Fruit fly (Drosophila melanogaster): Measurements from ENCODE around the gene pns.

The pns gene

DNA sequence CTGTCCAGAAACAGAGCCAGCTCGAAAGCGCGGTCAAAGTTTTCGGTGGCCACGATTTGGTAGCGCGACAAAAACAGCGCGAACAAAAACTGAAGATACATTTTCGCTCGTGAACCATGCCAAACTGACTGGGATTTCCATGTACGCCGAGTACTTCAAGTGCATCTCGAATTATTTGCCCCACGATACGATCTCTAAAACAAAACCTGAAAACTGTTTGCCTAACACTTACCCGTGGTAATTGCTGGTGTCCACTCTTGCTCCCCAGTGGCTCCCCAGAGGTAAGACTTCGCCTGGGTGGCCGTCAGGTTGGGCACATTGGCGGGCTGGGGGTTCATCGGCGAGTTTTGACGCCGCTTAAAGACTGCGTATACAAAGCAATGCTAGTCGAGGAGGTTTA lies 5.8 kb upstream of the pns start, which contains the start of gene Ir62a:
TSS of gene Ir62a (minus strand) at position 101 of the 400 bp plus-strand sequence.
- TF ChIP-seq h (optimal IDR thresholded peaks at IDR 0.05) = no peak
- no peak for TF ChIP-seq insv (optimal IDR thresholded peaks at IDR 0.05)
- TF ChIP-seq psq (optimal IDR thresholded peaks at IDR 0.05) = no peak
- TF ChIP-seq Sin3A (optimal IDR thresholded peaks at IDR 0.05) = no peak
- TF ChIP-seq ttk (optimal IDR thresholded peaks at IDR 0.05) = no peak
- no peak for TF ChIP-seq Myc (optimal IDR thresholded peaks at IDR 0.05)

DNA sequence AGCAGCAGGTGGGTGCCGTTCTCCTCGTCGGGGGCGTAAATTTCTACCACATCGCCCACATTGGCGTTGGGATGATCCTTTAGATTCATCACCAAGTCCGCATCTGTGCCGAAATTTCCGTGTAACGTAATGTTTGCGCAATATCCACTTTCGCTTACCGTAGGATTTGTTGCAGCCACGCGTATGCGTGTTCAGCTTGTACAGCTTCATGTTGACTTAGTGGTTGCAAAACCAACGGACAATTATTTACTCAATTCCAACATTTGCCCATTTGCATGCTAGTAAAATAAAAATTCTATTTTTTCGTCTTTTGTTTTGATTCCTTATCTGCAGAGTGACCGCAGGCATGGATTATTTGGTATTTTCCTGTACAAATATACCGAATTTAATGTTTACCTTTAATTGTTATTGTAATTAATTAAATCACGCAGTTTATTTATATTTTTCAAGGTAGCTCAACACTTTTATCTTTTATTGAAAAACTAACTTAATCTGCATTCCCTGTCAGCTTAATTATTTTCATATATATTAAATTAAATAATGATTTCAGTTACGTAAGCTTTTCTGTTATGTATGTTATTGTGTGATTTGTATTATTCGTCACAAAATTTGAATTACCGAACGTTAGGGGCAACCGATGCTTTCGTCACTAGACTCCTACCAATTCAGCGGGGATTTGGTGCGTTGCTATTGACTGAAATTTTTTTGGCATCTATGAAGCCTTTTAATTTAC lies 3.1 kb upstream of the pns start, which contains the start of gene Iml1:
TSS of gene Iml1 (minus strand) at position 336 of the 733 bp plus-strand sequence.
- no peak for TF ChIP-seq ttk (optimal IDR thresholded peaks at IDR 0.05)
- TF ChIP-seq h (optimal IDR thresholded peaks at IDR 0.05) = no peak
- peak; percentile 76 for TF ChIP-seq psq (optimal IDR thresholded peaks at IDR 0.05)
- TF ChIP-seq Sin3A (optimal IDR thresholded peaks at IDR 0.05) = no peak

DNA sequence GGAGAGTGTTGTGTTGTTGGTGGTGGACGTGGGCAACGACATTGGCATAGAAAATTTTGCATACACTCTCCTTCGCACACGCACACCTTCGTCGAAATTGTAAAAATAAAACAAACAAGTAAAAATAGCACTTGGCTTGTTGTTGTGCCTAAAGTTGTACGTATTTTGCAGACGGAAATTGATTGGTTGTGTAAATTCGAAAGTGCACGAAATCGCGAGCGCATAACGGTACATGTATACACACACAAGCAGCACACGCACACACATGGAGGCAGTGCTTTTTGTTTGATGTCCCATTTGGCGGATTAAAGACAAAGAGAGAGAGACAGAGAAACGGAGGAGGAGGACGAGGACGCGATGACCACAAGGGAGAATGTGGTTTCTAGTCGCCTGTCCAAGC lies 416 bp downstream of the pns start:
- no peak for TF ChIP-seq ttk (optimal IDR thresholded peaks at IDR 0.05)

DNA sequence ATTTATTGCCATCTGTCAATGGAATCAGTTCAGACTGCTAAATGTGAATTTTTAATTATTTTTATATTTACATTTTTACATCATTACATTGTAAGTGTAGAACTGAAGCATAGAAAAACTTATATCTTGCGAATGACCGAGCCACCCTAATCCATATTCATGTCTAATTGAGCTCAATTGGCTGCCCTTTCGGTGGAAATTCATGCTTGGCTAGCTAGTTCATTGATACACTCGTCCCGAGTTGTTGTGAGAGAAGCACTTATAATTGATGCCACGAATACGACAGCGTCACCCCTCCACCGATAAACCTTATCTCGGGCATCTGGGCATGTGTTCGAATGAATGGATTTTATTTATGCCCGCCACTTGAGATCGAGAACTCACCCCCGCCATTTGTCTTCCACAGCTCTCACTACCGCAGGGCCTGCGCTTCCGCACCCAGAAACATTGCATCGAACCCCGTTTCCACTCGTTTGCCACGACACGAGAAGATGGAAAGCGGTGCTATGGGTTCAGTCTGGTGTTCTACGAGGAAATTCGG lies 1.4 kb downstream of the pns start:
- TF ChIP-seq Sin3A (optimal IDR thresholded peaks at IDR 0.05) (no peak), insv (optimal IDR thresholded peaks at IDR 0.05) (no peak), ttk (optimal IDR thresholded peaks at IDR 0.05) (no peak), Myc (optimal IDR thresholded peaks at IDR 0.05) (no peak), h (optimal IDR thresholded peaks at IDR 0.05) (no peak), psq (optimal IDR thresholded peaks at IDR 0.05) (no peak)

DNA sequence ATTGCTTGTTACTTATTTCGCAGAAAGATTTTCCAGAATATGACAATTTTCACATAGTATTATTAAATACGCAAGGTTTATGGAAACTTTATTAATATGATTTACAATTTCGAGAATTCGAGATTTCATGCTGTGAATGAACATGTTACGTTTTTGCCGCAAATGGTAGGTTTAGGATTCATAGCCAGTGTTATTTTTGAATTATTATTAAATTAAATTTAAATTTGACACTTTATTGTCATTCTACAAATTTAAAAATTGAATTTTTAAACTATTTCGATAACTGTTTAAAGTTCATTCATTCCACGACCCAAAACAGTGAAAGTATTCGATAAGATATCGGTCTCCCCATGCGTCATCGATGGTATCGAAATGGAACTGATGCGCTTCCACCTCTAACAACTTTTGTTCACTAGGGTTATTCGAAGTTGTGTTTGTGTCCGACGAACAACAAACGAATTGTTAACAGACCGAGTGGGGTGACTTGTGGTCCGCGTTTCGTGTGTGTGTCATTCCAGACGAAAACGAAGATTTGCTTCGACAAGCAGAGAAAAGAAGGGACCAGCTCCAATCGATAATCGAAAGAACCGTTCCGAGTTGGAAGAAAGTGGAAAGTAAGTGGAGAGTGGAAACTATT lies 8.9 kb downstream of the pns start, which contains the start of the genes CG32313 and Pcyt1:
TSS of gene CG32313 (minus strand) at position 51 of the 637 bp plus-strand sequence.
TSS of gene Pcyt1 (plus strand) at position 400 of the 637 bp plus-strand sequence.
- no peak for TF ChIP-seq h (optimal IDR thresholded peaks at IDR 0.05)
- no peak for TF ChIP-seq ttk (optimal IDR thresholded peaks at IDR 0.05)
- peak; percentile 72 for TF ChIP-seq psq (optimal IDR thresholded peaks at IDR 0.05)

DNA sequence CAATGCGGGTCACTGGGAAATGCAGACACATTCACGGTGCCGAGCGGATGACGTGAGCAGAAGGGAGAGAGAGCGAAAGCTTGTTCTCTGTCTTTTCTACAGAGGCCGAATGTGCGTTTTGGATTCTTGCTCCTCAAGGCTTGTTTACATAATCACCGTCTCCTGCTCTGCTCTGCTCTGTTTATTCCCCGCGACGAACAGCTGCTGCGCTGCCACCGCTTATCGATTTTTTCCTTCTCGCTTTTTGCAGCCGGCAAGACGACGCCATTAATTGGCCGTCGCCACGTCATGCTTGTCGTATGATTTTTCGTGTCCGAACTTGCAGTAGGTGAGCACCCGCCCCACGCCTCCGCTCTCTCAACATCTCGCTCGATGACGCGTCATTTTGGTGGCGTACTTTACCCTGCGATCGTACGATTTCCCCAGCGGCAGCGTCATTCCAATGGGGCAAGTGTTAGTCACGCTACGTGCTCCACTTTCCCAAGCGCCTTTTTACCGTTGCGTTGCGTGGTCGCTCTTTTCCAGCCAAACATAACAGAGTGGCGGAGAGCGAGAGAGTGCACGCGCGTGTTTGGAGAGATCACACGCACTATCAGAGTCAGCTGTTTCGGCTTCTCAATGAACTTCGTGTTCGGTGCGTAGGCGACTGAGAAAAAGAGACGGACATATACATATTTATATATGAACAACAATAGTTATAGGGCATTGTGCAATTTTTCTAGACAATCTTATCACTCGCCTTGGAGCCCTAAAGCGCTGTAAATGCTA lies 9.6 kb downstream of the pns start:
- TF ChIP-seq psq (optimal IDR thresholded peaks at IDR 0.05) = no peak

DNA sequence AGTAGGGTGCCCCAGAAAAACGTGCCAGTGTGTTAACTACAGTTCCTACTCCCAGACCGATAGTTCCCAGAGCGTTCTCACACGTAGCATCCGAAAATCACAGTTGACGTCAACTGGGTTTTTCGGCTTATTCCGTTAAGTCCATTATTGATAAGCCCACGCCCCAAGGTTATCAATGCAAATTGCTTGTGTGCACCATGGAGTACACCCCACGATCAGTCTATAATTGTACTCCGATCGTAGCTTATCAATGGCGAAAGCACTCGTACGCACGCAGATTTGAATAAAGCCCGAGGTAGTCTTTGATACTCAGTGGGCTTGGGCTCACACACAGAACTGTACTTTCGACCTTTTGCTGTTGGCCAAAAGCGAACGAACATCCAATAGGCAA lies 10.2 kb downstream of the pns start:
- no peak for TF ChIP-seq insv (optimal IDR thresholded peaks at IDR 0.05)

DNA sequence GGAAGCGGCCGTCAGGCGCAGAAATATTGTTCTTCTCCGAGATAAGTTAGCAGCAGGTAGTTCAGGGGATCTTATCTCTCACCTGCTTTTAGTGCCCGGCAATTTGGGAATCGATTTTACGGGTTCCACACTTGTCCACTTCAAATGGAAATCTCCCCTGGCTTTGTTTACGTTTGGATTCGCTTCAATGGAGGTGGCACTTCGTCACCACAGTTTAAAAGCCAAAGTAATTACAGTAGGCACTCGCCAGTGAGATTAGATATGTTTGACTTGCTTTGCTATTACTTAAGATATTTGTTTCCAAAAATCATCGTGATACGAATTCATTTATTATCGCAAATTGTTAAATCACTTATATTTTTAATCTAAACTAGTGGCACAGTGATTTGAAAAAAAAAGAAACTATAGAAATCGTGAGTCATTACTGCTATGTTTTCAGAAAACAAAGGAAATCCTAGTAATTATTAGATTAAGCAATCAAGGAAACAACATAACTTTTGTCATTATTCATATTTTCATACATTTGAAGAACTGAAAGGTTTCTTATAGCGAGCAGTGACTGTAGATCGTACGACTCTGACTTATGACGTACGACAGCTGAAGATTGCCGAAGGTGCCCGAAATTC lies 11.5 kb downstream of the pns start:
- TF ChIP-seq insv (optimal IDR thresholded peaks at IDR 0.05) (no peak), Myc (optimal IDR thresholded peaks at IDR 0.05) (no peak), Sin3A (optimal IDR thresholded peaks at IDR 0.05) (no peak), ttk (optimal IDR thresholded peaks at IDR 0.05) (no peak), h (optimal IDR thresholded peaks at IDR 0.05) (no peak), psq (optimal IDR thresholded peaks at IDR 0.05) (no peak)

DNA sequence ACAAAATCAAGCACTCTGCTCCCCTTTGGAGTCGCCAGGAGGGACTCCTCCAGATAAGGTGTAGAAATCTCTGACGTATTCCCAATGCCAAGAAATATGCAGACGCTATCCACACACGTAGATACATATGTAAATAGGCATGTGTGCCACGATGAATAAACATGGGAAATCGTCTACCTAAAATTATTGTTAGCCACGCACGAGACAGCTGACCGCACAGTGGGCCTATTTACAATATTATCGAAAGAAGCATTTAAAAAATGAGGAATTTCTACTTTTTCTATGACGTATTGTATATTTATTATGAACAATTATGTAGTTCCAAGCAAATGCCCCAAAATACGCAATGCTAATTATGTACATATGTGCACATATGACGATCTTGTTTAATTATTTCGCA lies 12.2 kb downstream of the pns start:
- no peak for TF ChIP-seq ttk (optimal IDR thresholded peaks at IDR 0.05)
- no peak for TF ChIP-seq insv (optimal IDR thresholded peaks at IDR 0.05)
- no peak for TF ChIP-seq Sin3A (optimal IDR thresholded peaks at IDR 0.05)
- TF ChIP-seq Myc (optimal IDR thresholded peaks at IDR 0.05) = no peak
- no peak for TF ChIP-seq h (optimal IDR thresholded peaks at IDR 0.05)
- TF ChIP-seq psq (optimal IDR thresholded peaks at IDR 0.05) = no peak

DNA sequence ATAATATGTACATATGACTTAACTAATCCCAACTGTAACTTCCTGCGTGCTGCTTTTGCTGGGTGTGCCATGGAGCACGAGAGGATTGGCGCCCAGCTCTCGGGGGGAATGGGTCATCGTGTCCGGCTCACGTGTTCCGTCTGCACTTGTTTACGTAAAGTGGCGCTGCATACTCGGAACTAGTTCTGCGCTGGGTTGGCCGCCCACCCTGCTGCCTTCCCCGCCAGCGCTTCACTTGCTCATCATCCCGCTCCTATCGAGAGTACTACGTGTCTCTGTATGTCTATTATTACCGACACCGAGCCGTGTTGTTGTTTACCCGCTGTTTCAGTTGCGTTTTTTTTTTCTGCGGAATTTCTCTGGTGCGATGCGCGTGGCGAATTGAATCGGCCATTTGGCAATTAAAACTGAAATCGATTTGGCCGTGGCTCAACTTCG lies 12.7 kb downstream of the pns start:
- TF ChIP-seq ttk (optimal IDR thresholded peaks at IDR 0.05) (no peak), insv (optimal IDR thresholded peaks at IDR 0.05) (no peak), Myc (optimal IDR thresholded peaks at IDR 0.05) (no peak), psq (optimal IDR thresholded peaks at IDR 0.05) (no peak), Sin3A (optimal IDR thresholded peaks at IDR 0.05) (no peak), h (optimal IDR thresholded peaks at IDR 0.05) (no peak)

DNA sequence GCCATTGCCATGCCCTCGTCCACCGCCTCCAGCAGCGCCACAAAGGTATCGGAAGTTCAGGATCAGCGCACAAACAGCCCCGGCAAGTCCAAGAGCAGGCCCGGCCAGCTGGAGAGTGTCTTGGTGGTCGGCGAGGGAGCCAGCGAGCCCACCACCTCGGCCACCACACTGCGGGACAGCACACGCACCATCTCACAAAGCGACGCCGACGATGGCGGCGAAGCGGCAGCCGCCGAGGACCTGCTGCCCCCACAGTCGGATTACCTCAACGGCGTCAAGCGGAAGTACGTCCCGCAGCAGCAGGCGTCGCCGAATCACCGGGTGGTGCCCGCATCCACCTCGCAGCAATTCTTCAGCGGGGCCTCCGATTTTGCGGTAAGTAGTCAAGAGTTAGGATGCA lies 14.0 kb downstream of the pns start:
- TF ChIP-seq insv (optimal IDR thresholded peaks at IDR 0.05) (no peak), psq (optimal IDR thresholded peaks at IDR 0.05) (no peak), ttk (optimal IDR thresholded peaks at IDR 0.05) (no peak), Sin3A (optimal IDR thresholded peaks at IDR 0.05) (no peak), h (optimal IDR thresholded peaks at IDR 0.05) (no peak), Myc (optimal IDR thresholded peaks at IDR 0.05) (no peak)

DNA sequence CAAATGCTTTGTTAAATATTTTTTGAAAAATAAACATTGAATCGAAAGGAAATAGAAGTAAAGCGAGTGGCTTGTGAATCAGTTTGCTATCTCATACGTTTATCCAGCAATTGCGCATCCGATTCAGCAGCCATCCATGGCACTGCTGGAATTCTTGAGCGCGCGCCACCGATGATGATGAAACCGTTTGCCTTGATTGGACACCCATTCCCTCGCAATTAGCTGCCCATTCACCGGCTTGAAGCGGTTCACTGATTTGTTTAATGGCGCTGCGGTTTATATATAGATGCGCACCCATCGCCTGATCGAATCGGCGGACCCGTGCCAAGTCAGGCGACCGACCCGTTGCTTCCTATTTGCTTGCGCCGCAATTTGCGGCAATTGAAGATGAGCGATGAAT lies 16.3 kb downstream of the pns start, which contains the start of gene Pcyt2:
TSS of gene Pcyt2 (plus strand) at position 301 of the 400 bp plus-strand sequence.
- no peak for TF ChIP-seq Sin3A (optimal IDR thresholded peaks at IDR 0.05)
- no peak for TF ChIP-seq h (optimal IDR thresholded peaks at IDR 0.05)
